1 fruit fly cellular context compared by ENCODE assay signal in the genomic region with DNA sequence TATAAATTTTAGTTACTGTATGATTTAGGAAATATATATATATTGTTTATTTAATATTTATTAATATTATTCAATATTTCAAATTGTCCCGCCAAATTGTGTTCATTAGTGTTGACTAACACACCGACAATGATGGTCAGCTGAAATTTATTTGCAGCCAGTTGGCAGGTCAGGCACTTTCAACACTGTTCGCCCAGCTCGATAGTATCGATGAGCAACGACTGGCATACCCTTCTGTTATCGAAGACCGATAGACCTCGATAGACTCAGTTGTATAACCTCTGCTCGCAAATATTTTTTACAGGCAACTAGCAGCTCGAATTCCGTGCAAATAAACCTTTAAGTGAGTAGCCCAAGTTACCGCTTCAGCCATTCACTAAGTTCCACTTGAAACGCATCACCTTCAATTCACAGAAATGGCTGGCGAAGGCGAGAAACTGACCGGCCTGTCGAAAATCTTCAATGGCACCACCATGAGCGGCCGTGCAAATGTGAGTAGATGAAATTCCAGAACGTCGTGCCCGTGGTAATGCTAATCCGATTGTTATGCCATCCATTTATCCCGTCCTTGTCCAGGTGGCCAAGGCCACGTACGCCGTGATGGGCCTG.
TF ChIP-seq lines count a peak whose summit lies in the region.

A gene (plus strand): TSS at position 231 of the 609 bp plus-strand sequence.

TF ChIP-seq in whole organism, embryonic, 481 proteins besides CTCF, POLR2A, EP300 and RAD21 (continued from another document and continues in another):
- peak; percentile 62 for TF ChIP-seq nmo (GFP tag; optimal IDR thresholded peaks at IDR 0.05; lab: Kevin White, UChicago)
- TF ChIP-seq D (optimal IDR thresholded peaks at IDR 0.05; lab: Kevin White, UChicago): no peak
- TF ChIP-seq D (GFP tag; optimal IDR thresholded peaks at IDR 0.05; lab: Kevin White, UChicago): no peak
- TF ChIP-seq Oli (tag; optimal IDR thresholded peaks at IDR 0.05; lab: Kevin White, UChicago): no peak
- peak; percentile 75 for TF ChIP-seq zfh2 (GFP tag; optimal IDR thresholded peaks at IDR 0.05; lab: Kevin White, UChicago)
- TF ChIP-seq CG2116 (GFP tag; optimal IDR thresholded peaks at IDR 0.05; lab: Kevin White, UChicago): peak; percentile 88
- no peak for TF ChIP-seq CG3726 (GFP tag; IDR thresholded peaks at IDR 0.05; lab: Robert Waterston, UW)
- TF ChIP-seq croc (GFP tag; conservative IDR thresholded peaks at IDR 0.05; lab: Robert Waterston, UW): 0 out of 3 replicates have a peak, but pooled peaks have one; percentile 17
- TF ChIP-seq HLH54F (GFP tag; optimal IDR thresholded peaks at IDR 0.05; lab: Kevin White, UChicago): peak; percentile 73
- TF ChIP-seq lola (GFP tag; optimal IDR thresholded peaks at IDR 0.05; lab: Kevin White, UChicago): no peak
- peak; percentile 27 to 60 for TF ChIP-seq Hr51 (GFP tag; optimal IDR thresholded peaks at IDR 0.05; lab: Kevin White, UChicago)
- peak; percentile 63 for TF ChIP-seq chm (GFP tag; IDR thresholded peaks at IDR 0.05; lab: Robert Waterston, UW)
- TF ChIP-seq trem (tag; optimal IDR thresholded peaks at IDR 0.05; lab: Kevin White, UChicago): peak; percentile 100
- peak; percentile 25; the same call in 1 of the 2 replicates for TF ChIP-seq ara (GFP tag; IDR thresholded peaks at IDR 0.05; lab: Robert Waterston, UW)
- TF ChIP-seq Ets65A (GFP tag; lab: Kevin White, UChicago): peak; percentile 96
- TF ChIP-seq tna (GFP tag; IDR thresholded peaks at IDR 0.05; lab: Robert Waterston, UW; ENCODE audit: partially characterized antibody): peak; percentile 94
- peak; percentile 79 for TF ChIP-seq CG13894 (tag; optimal IDR thresholded peaks at IDR 0.05; lab: Kevin White, UChicago)
- TF ChIP-seq Kr (GFP tag; optimal IDR thresholded peaks at IDR 0.05; lab: Kevin White, UChicago): no peak
- TF ChIP-seq Ssrp (tag; optimal IDR thresholded peaks at IDR 0.05; lab: Kevin White, UChicago): peak; percentile 7
- peak; percentile 59 for TF ChIP-seq Hr3 (GFP tag; optimal IDR thresholded peaks at IDR 0.05; lab: Kevin White, UChicago)
- TF ChIP-seq CG17385 (GFP tag; optimal IDR thresholded peaks at IDR 0.05; lab: Kevin White, UChicago): peak; percentile 48
- TF ChIP-seq Trl (optimal IDR thresholded peaks at IDR 0.05; lab: Kevin White, UChicago): no peak
- peak; percentile 66 for TF ChIP-seq Trl (GFP tag; optimal IDR thresholded peaks at IDR 0.05; lab: Kevin White, UChicago)
- peak; percentile 61 for TF ChIP-seq Dad (GFP tag; optimal IDR thresholded peaks at IDR 0.05; lab: Kevin White, UChicago)
- no peak for TF ChIP-seq wek (GFP tag; optimal IDR thresholded peaks at IDR 0.05; lab: Kevin White, UChicago)
- peak; percentile 67 for TF ChIP-seq YL-1 (GFP tag; optimal IDR thresholded peaks at IDR 0.05; lab: Kevin White, UChicago)
- TF ChIP-seq dmrt11E (tag; optimal IDR thresholded peaks at IDR 0.05; lab: Kevin White, UChicago): peak; percentile 43
- TF ChIP-seq CG9817 (tag; optimal IDR thresholded peaks at IDR 0.05; lab: Kevin White, UChicago): peak; percentile 68
- TF ChIP-seq Stat92E (GFP tag; optimal IDR thresholded peaks at IDR 0.05; lab: Kevin White, UChicago): peak in 1 of 3 experiments; percentile 45
- peak; percentile 66 for TF ChIP-seq ind (GFP tag; optimal IDR thresholded peaks at IDR 0.05; lab: Kevin White, UChicago)
- peak; percentile 25; the same call in 1 of the 2 replicates for TF ChIP-seq Ada2b (GFP tag; IDR thresholded peaks at IDR 0.05; lab: Robert Waterston, UW)
- no peak for TF ChIP-seq jing (GFP tag; optimal IDR thresholded peaks at IDR 0.05; lab: Kevin White, UChicago)
- TF ChIP-seq zfh1 (GFP tag; IDR thresholded peaks at IDR 0.05; lab: Robert Waterston, UW): peak; percentile 69; the same call in 2 of the 3 replicates
- TF ChIP-seq CG4404 (GFP tag; IDR thresholded peaks at IDR 0.05; lab: Robert Waterston, UW): no peak
- peak; percentile 24 for TF ChIP-seq salm (tag; optimal IDR thresholded peaks at IDR 0.05; lab: Kevin White, UChicago)
- TF ChIP-seq Spps (tag; optimal IDR thresholded peaks at IDR 0.05; lab: Kevin White, UChicago): no peak
- peak; percentile 82 for TF ChIP-seq inv (GFP tag; IDR thresholded peaks at IDR 0.05; lab: Robert Waterston, UW; ENCODE audit: partially characterized antibody)
- peak; percentile 47; the same call in 2 of the 3 replicates for TF ChIP-seq CG34422 (GFP tag; IDR thresholded peaks at IDR 0.05; lab: Robert Waterston, UW)
- no peak for TF ChIP-seq CG4730 (GFP tag; IDR thresholded peaks at IDR 0.05; lab: Robert Waterston, UW)
- TF ChIP-seq tx (GFP tag; optimal IDR thresholded peaks at IDR 0.05; lab: Kevin White, UChicago): peak; percentile 16
- peak; percentile 45 for TF ChIP-seq CG7928 (GFP tag; optimal IDR thresholded peaks at IDR 0.05; lab: Kevin White, UChicago)
- peak; percentile 55 for TF ChIP-seq PHDP (tag; optimal IDR thresholded peaks at IDR 0.05; lab: Kevin White, UChicago)
- no peak for TF ChIP-seq tio (GFP tag; optimal IDR thresholded peaks at IDR 0.05; lab: Kevin White, UChicago)
- no peak for TF ChIP-seq Hand (GFP tag; optimal IDR thresholded peaks at IDR 0.05; lab: Kevin White, UChicago)
- TF ChIP-seq danr (GFP tag; IDR thresholded peaks at IDR 0.05; lab: Robert Waterston, UW): no peak
- peak; percentile 19 for TF ChIP-seq kay (GFP tag; optimal IDR thresholded peaks at IDR 0.05; lab: Kevin White, UChicago)
- no peak for TF ChIP-seq pan (optimal IDR thresholded peaks at IDR 0.05; lab: Kevin White, UChicago)
- TF ChIP-seq pan (GFP tag; optimal IDR thresholded peaks at IDR 0.05 in 1 of 2, IDR thresholded peaks at IDR 0.05 in 1 of 2): no peak
- TF ChIP-seq zen2 (GFP tag; IDR thresholded peaks at IDR 0.05; lab: Robert Waterston, UW; ENCODE audit: partially characterized antibody): peak; percentile 82
- TF ChIP-seq gem (tag; optimal IDR thresholded peaks at IDR 0.05; lab: Kevin White, UChicago): peak; percentile 39
- TF ChIP-seq dysf (GFP tag; IDR thresholded peaks at IDR 0.05; lab: Robert Waterston, UW): peak; percentile 26; the same call in 2 of the 3 replicates
- peak; percentile 93 for TF ChIP-seq Ets97D (GFP tag; optimal IDR thresholded peaks at IDR 0.05; lab: Kevin White, UChicago)
- TF ChIP-seq Usf (GFP tag; optimal IDR thresholded peaks at IDR 0.05; lab: Kevin White, UChicago): peak; percentile 10
- TF ChIP-seq CG33557 (GFP tag; optimal IDR thresholded peaks at IDR 0.05; lab: Kevin White, UChicago): peak; percentile 30
- no peak for TF ChIP-seq sr (GFP tag; IDR thresholded peaks at IDR 0.05; lab: Robert Waterston, UW)
- TF ChIP-seq luna (GFP tag; optimal IDR thresholded peaks at IDR 0.05; lab: Kevin White, UChicago): no peak
- TF ChIP-seq Side (GFP tag; optimal IDR thresholded peaks at IDR 0.05; lab: Kevin White, UChicago): peak; percentile 60
- no peak for TF ChIP-seq ac (GFP tag; optimal IDR thresholded peaks at IDR 0.05; lab: Kevin White, UChicago)
- no peak for TF ChIP-seq CG1529 (GFP tag; optimal IDR thresholded peaks at IDR 0.05; lab: Kevin White, UChicago)
- TF ChIP-seq B-H1 (GFP tag; IDR thresholded peaks at IDR 0.05; lab: Robert Waterston, UW): no peak
- TF ChIP-seq CG10431 (GFP tag; optimal IDR thresholded peaks at IDR 0.05; lab: Kevin White, UChicago): no peak
- peak; percentile 61 for TF ChIP-seq CG17829 (tag; optimal IDR thresholded peaks at IDR 0.05; lab: Kevin White, UChicago)
- TF ChIP-seq Mes4 (GFP tag; optimal IDR thresholded peaks at IDR 0.05; lab: Kevin White, UChicago): peak; percentile 30
- peak; percentile 42; the same call in 1 of the 2 replicates for TF ChIP-seq Adf1 (GFP tag; IDR thresholded peaks at IDR 0.05; lab: Robert Waterston, UW)
- TF ChIP-seq E2f2 (GFP tag; IDR thresholded peaks at IDR 0.05; lab: Robert Waterston, UW): peak; percentile 98
- peak; percentile 76; the same call in 2 of the 3 replicates for TF ChIP-seq CG11456 (GFP tag; IDR thresholded peaks at IDR 0.05; lab: Robert Waterston, UW)
- TF ChIP-seq CG10147 (GFP tag; optimal IDR thresholded peaks at IDR 0.05; lab: Kevin White, UChicago): peak; percentile 34
- 0 out of 2 replicates have a peak, but pooled peaks have one; percentile 25 for TF ChIP-seq wdn (GFP tag; IDR thresholded peaks at IDR 0.05; lab: Robert Waterston, UW)
- peak; percentile 50 for TF ChIP-seq CG18619 (GFP tag; optimal IDR thresholded peaks at IDR 0.05; lab: Kevin White, UChicago)
- peak; percentile 34; the same call in 1 of the 3 replicates for TF ChIP-seq CG11560 (tag; IDR thresholded peaks at IDR 0.05; lab: Robert Waterston, UW)
- TF ChIP-seq Hr39 (optimal IDR thresholded peaks at IDR 0.05; lab: Kevin White, UChicago): no peak
- peak; percentile 80 for TF ChIP-seq mam (GFP tag; optimal IDR thresholded peaks at IDR 0.05; lab: Kevin White, UChicago)
- TF ChIP-seq CG2129 (GFP tag; IDR thresholded peaks at IDR 0.05; lab: Robert Waterston, UW; ENCODE audit: partially characterized antibody): peak; percentile 78
- peak; percentile 98 for TF ChIP-seq stwl (tag; optimal IDR thresholded peaks at IDR 0.05; lab: Kevin White, UChicago)
- TF ChIP-seq peb (GFP tag; IDR thresholded peaks at IDR 0.05; lab: Robert Waterston, UW): no peak
- TF ChIP-seq odd (GFP tag; optimal IDR thresholded peaks at IDR 0.05; lab: Kevin White, UChicago): peak; percentile 8
- no peak for TF ChIP-seq CG15011 (GFP tag; optimal IDR thresholded peaks at IDR 0.05; lab: Kevin White, UChicago)
- no peak for TF ChIP-seq Nf-YB (GFP tag; optimal IDR thresholded peaks at IDR 0.05; lab: Kevin White, UChicago)
- peak; percentile 97 for TF ChIP-seq CG13287 (GFP tag; IDR thresholded peaks at IDR 0.05; lab: Robert Waterston, UW; ENCODE audit: partially characterized antibody)
- TF ChIP-seq Nf-YA (GFP tag; IDR thresholded peaks at IDR 0.05; lab: Robert Waterston, UW): no peak
- no peak for TF ChIP-seq hkb (optimal IDR thresholded peaks at IDR 0.05; lab: Kevin White, UChicago)
- peak; percentile 52; the same call in 1 of the 2 replicates for TF ChIP-seq hkb (GFP tag; IDR thresholded peaks at IDR 0.05; lab: Robert Waterston, UW)
- TF ChIP-seq ssp (GFP tag; IDR thresholded peaks at IDR 0.05; lab: Robert Waterston, UW): peak; percentile 52
- TF ChIP-seq pzg (GFP tag; optimal IDR thresholded peaks at IDR 0.05; lab: Kevin White, UChicago): peak; percentile 99
- TF ChIP-seq CG6854 (GFP tag; optimal IDR thresholded peaks at IDR 0.05; lab: Kevin White, UChicago): no peak
- TF ChIP-seq ttk (GFP tag; IDR thresholded peaks at IDR 0.05; lab: Robert Waterston, UW): no peak
- TF ChIP-seq Sry-δ (GFP tag; optimal IDR thresholded peaks at IDR 0.05; lab: Kevin White, UChicago): peak; percentile 79
- TF ChIP-seq CG3407 (GFP tag; optimal IDR thresholded peaks at IDR 0.05; lab: Kevin White, UChicago): peak; percentile 2
- TF ChIP-seq exex (tag; optimal IDR thresholded peaks at IDR 0.05; lab: Kevin White, UChicago): peak; percentile 18
- peak; percentile 91 for TF ChIP-seq nerfin-2 (GFP tag; IDR thresholded peaks at IDR 0.05; lab: Robert Waterston, UW; ENCODE audit: partially characterized antibody)
- TF ChIP-seq CG8944 (GFP tag; optimal IDR thresholded peaks at IDR 0.05; lab: Kevin White, UChicago): peak; percentile 57
- peak; percentile 40 for TF ChIP-seq unpg (GFP tag; optimal IDR thresholded peaks at IDR 0.05; lab: Kevin White, UChicago)
- no peak for TF ChIP-seq CG14050 (GFP tag; IDR thresholded peaks at IDR 0.05; lab: Robert Waterston, UW)
- TF ChIP-seq CG15601 (tag; optimal IDR thresholded peaks at IDR 0.05; lab: Kevin White, UChicago): peak; percentile 66
- peak; percentile 49 for TF ChIP-seq ERR (GFP tag; optimal IDR thresholded peaks at IDR 0.05; lab: Kevin White, UChicago)
- peak; percentile 77 for TF ChIP-seq MBD-R2 (GFP tag; IDR thresholded peaks at IDR 0.05; lab: Robert Waterston, UW)
- TF ChIP-seq en (GFP tag; optimal IDR thresholded peaks at IDR 0.05; lab: Kevin White, UChicago): no peak
- no peak for TF ChIP-seq Atf6 (GFP tag; IDR thresholded peaks at IDR 0.05; lab: Robert Waterston, UW)
- TF ChIP-seq p53 (GFP tag; optimal IDR thresholded peaks at IDR 0.05; lab: Kevin White, UChicago): no peak
- peak; percentile 96 for TF ChIP-seq CG42726 (GFP tag; IDR thresholded peaks at IDR 0.05; lab: Robert Waterston, UW; ENCODE audit: partially characterized antibody)
- no peak for TF ChIP-seq pita (GFP tag; optimal IDR thresholded peaks at IDR 0.05; lab: Kevin White, UChicago)
- no peak for TF ChIP-seq CG5953 (GFP tag; IDR thresholded peaks at IDR 0.05; lab: Robert Waterston, UW)
- TF ChIP-seq scrt (GFP tag; optimal IDR thresholded peaks at IDR 0.05; lab: Kevin White, UChicago): peak; percentile 28
- no peak for TF ChIP-seq dati (GFP tag; IDR thresholded peaks at IDR 0.05; lab: Robert Waterston, UW)
- TF ChIP-seq CG10209 (GFP tag; optimal IDR thresholded peaks at IDR 0.05; lab: Kevin White, UChicago): peak; percentile 54
- peak; percentile 60 for TF ChIP-seq CG12155 (GFP tag; optimal IDR thresholded peaks at IDR 0.05; lab: Kevin White, UChicago)
- no peak for TF ChIP-seq CG8478 (optimal IDR thresholded peaks at IDR 0.05; lab: Kevin White, UChicago)
- TF ChIP-seq mirr (GFP tag; optimal IDR thresholded peaks at IDR 0.05; lab: Kevin White, UChicago): peak; percentile 45
- peak; percentile 72; the same call in 2 of the 3 replicates for TF ChIP-seq ci (GFP tag; IDR thresholded peaks at IDR 0.05; lab: Robert Waterston, UW)
- TF ChIP-seq HmgD (GFP tag; optimal IDR thresholded peaks at IDR 0.05; lab: Kevin White, UChicago): peak; percentile 56
- TF ChIP-seq jigr1 (GFP tag; IDR thresholded peaks at IDR 0.05; lab: Robert Waterston, UW): no peak
- TF ChIP-seq CG11247 (GFP tag; IDR thresholded peaks at IDR 0.05; lab: Robert Waterston, UW): peak; percentile 58
- peak; percentile 43 for TF ChIP-seq pum (GFP tag; optimal IDR thresholded peaks at IDR 0.05; lab: Kevin White, UChicago)
- peak; percentile 75 for TF ChIP-seq CG18599 (GFP tag; optimal IDR thresholded peaks at IDR 0.05; lab: Kevin White, UChicago)
- TF ChIP-seq CG10654 (GFP tag; optimal IDR thresholded peaks at IDR 0.05; lab: Kevin White, UChicago): peak; percentile 60
- no peak for TF ChIP-seq ab (GFP tag; optimal IDR thresholded peaks at IDR 0.05; lab: Kevin White, UChicago)
- TF ChIP-seq trh (GFP tag; optimal IDR thresholded peaks at IDR 0.05; lab: Kevin White, UChicago): no peak
- no peak for TF ChIP-seq CG1832 (GFP tag; optimal IDR thresholded peaks at IDR 0.05; lab: Kevin White, UChicago)
- TF ChIP-seq E2f1 (GFP tag; IDR thresholded peaks at IDR 0.05; lab: Robert Waterston, UW): peak; percentile 34; the same call in 1 of the 2 replicates
- TF ChIP-seq sd (tag; optimal IDR thresholded peaks at IDR 0.05; lab: Kevin White, UChicago): no peak
- peak; percentile 20 for TF ChIP-seq CG17802 (tag; optimal IDR thresholded peaks at IDR 0.05; lab: Kevin White, UChicago)
- TF ChIP-seq CG1603 (tag; optimal IDR thresholded peaks at IDR 0.05; lab: Kevin White, UChicago): peak; percentile 88
- TF ChIP-seq toy (GFP tag; IDR thresholded peaks at IDR 0.05; lab: Robert Waterston, UW): no peak
- TF ChIP-seq CG4282 (GFP tag; optimal IDR thresholded peaks at IDR 0.05; lab: Kevin White, UChicago): no peak
